Worm (Caenorhabditis elegans) whole organism, early embryonic: ENCODE results near the gene nlp-16.

ENCODE experiments used
- B0310.2 ChIP-seq: sonication (generic microtip); optimal IDR thresholded peaks from 2 replicates; lab custom pipeline; 2016; ENCODE audit warnings: mild to moderate bottlenecking, missing genetic modification characterization, missing compliant biosample characterization
- aly-1 ChIP-seq: sonication (generic microtip); optimal IDR thresholded peaks from 2 replicates; lab custom pipeline; 2016; ENCODE audit warnings: missing genetic modification characterization, missing compliant biosample characterization
- ama-1 ChIP-seq: fragments of 150-350 bp; optimal IDR thresholded peaks from 2 replicates; lab custom pipeline; 2014
- ceh-13 ChIP-seq: fragments of 200-800 bp; sonication (Bioruptor generic); optimal IDR thresholded peaks from 2 replicates; lab custom pipeline; 2018; ENCODE audit warnings: mild to moderate bottlenecking, missing genetic modification characterization, missing compliant biosample characterization
- flt-1 ChIP-seq: fragments of 200-800 bp; sonication (Bioruptor generic); IDR thresholded peaks from 2 replicates; pipeline ENCODE4 v1.3.6; 2022; ENCODE audit warnings: missing genetic modification characterization, missing compliant biosample characterization
- hmbx-1 ChIP-seq: sonication (generic microtip); optimal IDR thresholded peaks from 2 replicates; lab custom pipeline; 2016; ENCODE audit warnings: mild to moderate bottlenecking, missing genetic modification characterization, missing compliant biosample characterization
- hmg-4 ChIP-seq: fragments of 200-800 bp; sonication (Bioruptor generic); optimal IDR thresholded peaks from 2 replicates; lab custom pipeline; 2018; ENCODE audit warnings: mild to moderate bottlenecking, missing genetic modification characterization, missing compliant biosample characterization
- pes-1 ChIP-seq: fragments of 200-800 bp; sonication (Bioruptor generic); IDR thresholded peaks from 2 replicates; pipeline ENCODE4 v1.3.6; 2022; ENCODE audit warnings: missing genetic modification reagents, missing genetic modification characterization, missing compliant biosample characterization
- tbx-11 ChIP-seq: fragments of 200-800 bp; sonication (Bioruptor generic); IDR thresholded peaks from 2 replicates; pipeline ENCODE4 v1.3.6; 2022; ENCODE audit warnings: missing genetic modification characterization, missing compliant biosample characterization
- tbx-37 ChIP-seq: fragments of 200-800 bp; sonication (Bioruptor generic); conservative IDR thresholded peaks from 2 replicates; pipeline ENCODE4 v1.3.6; 2022; ENCODE audit warnings: missing genetic modification reagents, missing genetic modification characterization, missing compliant biosample characterization
- tra-4 ChIP-seq: sonication (generic microtip); optimal IDR thresholded peaks from 2 replicates; lab custom pipeline; 2017; ENCODE audit warnings: missing genetic modification characterization, missing compliant biosample characterization

DNA sequence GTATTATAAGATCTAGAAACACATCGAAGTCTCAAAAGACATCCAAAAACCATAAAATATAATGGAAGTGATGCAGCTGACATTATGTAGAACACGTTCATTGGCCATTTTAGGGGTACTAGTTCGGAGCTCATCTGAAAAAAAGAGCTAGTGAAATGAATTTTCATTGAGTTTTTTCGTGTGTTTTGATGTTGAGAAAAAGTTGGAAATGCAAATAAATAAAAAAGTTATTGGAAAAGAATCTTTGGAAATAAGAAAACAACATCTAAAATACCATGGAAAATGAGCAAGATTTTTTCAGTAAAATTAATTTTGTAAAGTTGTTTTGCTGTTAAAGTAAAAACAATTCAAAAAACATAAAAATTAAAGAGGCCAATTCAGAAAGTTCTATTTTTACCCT, 31.1 kb upstream of the nlp-16 start, which contains the start of gene srv-24:
- TF ChIP-seq hmg-4 (no peak), ama-1 (lab: Kevin White, UChicago) (no peak), ceh-13 (no peak), hmbx-1 (tag; lab: Kevin White, UChicago) (no peak), tbx-37 (GFP tag; lab: Robert Waterston, UW) (no peak), flt-1 (GFP tag; lab: Robert Waterston, UW) (no peak), tra-4 (no peak), pes-1 (GFP tag; lab: Robert Waterston, UW) (no peak), aly-1 (no peak), tbx-11 (GFP tag; lab: Robert Waterston, UW) (no peak), B0310.2 (tag; lab: Kevin White, UChicago) (no peak)
